Worm (Caenorhabditis elegans) whole organism, L3 larva: ENCODE data around the gene sel-8.

Experiments
- elt-1 ChIP-seq: fragments of 150-350 bp; optimal IDR thresholded peaks from 2 replicates; lab custom pipeline; 2014; ENCODE audit warnings: missing biosample characterization, missing genetic modification characterization
- fkh-10 ChIP-seq: sonication (generic microtip); optimal IDR thresholded peaks from 2 replicates; lab custom pipeline; 2017; ENCODE audit warnings: missing biosample characterization, missing genetic modification reagents, missing genetic modification characterization
- jun-1 ChIP-seq: fragments of 150-350 bp; optimal IDR thresholded peaks from 2 replicates; lab custom pipeline; 2014; ENCODE audit warnings: missing biosample characterization, missing genetic modification reagents, missing genetic modification characterization
- snpc-4 ChIP-seq: fragments of 150-350 bp; optimal IDR thresholded peaks from 2 replicates; lab custom pipeline; 2014; ENCODE audit warnings: missing biosample characterization, missing genetic modification characterization

DNA sequence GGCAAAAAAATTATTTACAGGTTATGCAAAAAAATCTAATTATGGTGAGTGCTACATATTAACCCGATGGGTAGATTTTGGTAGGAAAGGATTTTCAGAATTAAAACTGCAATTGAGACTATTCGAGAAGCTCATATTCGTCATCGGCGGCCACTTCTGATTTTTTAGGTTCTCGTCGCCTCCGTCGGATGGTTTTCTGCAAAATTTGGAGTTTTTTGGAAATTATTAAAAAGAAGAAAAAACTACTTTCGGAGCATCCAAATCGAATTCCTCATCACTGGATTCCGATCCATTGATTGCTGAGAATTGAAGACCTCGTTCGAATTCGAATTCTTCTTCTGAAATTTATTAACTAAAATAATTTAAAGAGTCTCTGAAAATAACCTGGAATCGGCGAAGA is 26.0 kb upstream of the sel-8 start:
- TF ChIP-seq elt-1 (tag; lab: Kevin White, UChicago): no peak
- no peak for TF ChIP-seq jun-1 (tag; lab: Kevin White, UChicago)
- TF ChIP-seq snpc-4 (tag; lab: Kevin White, UChicago): no peak
- no peak for TF ChIP-seq fkh-10 (GFP tag; lab: Kevin White, UChicago)
